Fruit fly (Drosophila melanogaster): ENCODE data around the gene rdgC.

The rdgC gene

dm6 chr3L:20309758-20310733 is 62.2 kb downstream of the rdgC start (continued):
- TF ChIP-seq Fer1 (GFP tag; optimal IDR thresholded peaks at IDR 0.05) = peak; percentile 20
- peak; percentile 36; the same call in 1 of the 2 replicates for TF ChIP-seq nerfin-2 (GFP tag; IDR thresholded peaks at IDR 0.05; ENCODE audit: partially characterized antibody)
- TF ChIP-seq row (GFP tag; IDR thresholded peaks at IDR 0.05) = peak; percentile 49; the same call in 2 of the 3 replicates
- peak; percentile 61 for TF ChIP-seq pho (GFP tag; optimal IDR thresholded peaks at IDR 0.05)
- peak; percentile 43; the same call in 1 of the 2 replicates for TF ChIP-seq Adf1 (GFP tag; IDR thresholded peaks at IDR 0.05)
- peak; percentile 91 for TF ChIP-seq CG13287 (GFP tag; IDR thresholded peaks at IDR 0.05; ENCODE audit: partially characterized antibody)
- TF ChIP-seq Max (GFP tag; optimal IDR thresholded peaks at IDR 0.05) = peak; percentile 19
- peak; percentile 65 for TF ChIP-seq fu2 (GFP tag; optimal IDR thresholded peaks at IDR 0.05)
- TF ChIP-seq knrl (GFP tag; IDR thresholded peaks at IDR 0.05; ENCODE audit: partially characterized antibody) = peak; percentile 87
- peak; percentile 15 for TF ChIP-seq Nf-YC (tag; optimal IDR thresholded peaks at IDR 0.05)
- peak; percentile 39 for TF ChIP-seq emc (GFP tag; optimal IDR thresholded peaks at IDR 0.05)
- peak; percentile 80 for TF ChIP-seq Lhr (GFP tag; optimal IDR thresholded peaks at IDR 0.05)
- peak; percentile 7 for TF ChIP-seq Fer3 (tag; optimal IDR thresholded peaks at IDR 0.05)
- TF ChIP-seq CG14050 (GFP tag; IDR thresholded peaks at IDR 0.05) = 0 out of 3 replicates have a peak, but pooled peaks have one; percentile 14
- no peak for TF ChIP-seq CG3281 (GFP tag; optimal IDR thresholded peaks at IDR 0.05)
- 0 out of 2 replicates have a peak, but pooled peaks have one; percentile 14 for TF ChIP-seq CG14014 (GFP tag; IDR thresholded peaks at IDR 0.05)
- peak; percentile 93 for TF ChIP-seq CG17186 (GFP tag; optimal IDR thresholded peaks at IDR 0.05)
- TF ChIP-seq lilli (GFP tag; optimal IDR thresholded peaks at IDR 0.05) = peak; percentile 65
- 0 out of 2 replicates have a peak, but pooled peaks have one; percentile 22 for TF ChIP-seq cas (GFP tag; IDR thresholded peaks at IDR 0.05)
- TF ChIP-seq Antp (GFP tag; optimal IDR thresholded peaks at IDR 0.05) = peak; percentile 71
- peak; percentile 3 to 67 for TF ChIP-seq Trl (optimal IDR thresholded peaks at IDR 0.05)
- peak; percentile 60 for TF ChIP-seq Trl (GFP tag; optimal IDR thresholded peaks at IDR 0.05)
- TF ChIP-seq ranshi (GFP tag; IDR thresholded peaks at IDR 0.05) = no peak
- no peak for TF ChIP-seq sc (optimal IDR thresholded peaks at IDR 0.05)
- no peak for TF ChIP-seq sc (GFP tag; optimal IDR thresholded peaks at IDR 0.05)
- TF ChIP-seq wdn (GFP tag; IDR thresholded peaks at IDR 0.05) = peak; percentile 43; the same call in 1 of the 2 replicates
- peak; percentile 54 for TF ChIP-seq CG15479 (GFP tag; optimal IDR thresholded peaks at IDR 0.05)
- peak; percentile 12; the same call in 1 of the 3 replicates for TF ChIP-seq CG11560 (tag; IDR thresholded peaks at IDR 0.05)
- peak; percentile 66 for TF ChIP-seq CG1792 (GFP tag; optimal IDR thresholded peaks at IDR 0.05)
- TF ChIP-seq CG12391 (tag; optimal IDR thresholded peaks at IDR 0.05) = peak; percentile 44
- TF ChIP-seq tap (tag; optimal IDR thresholded peaks at IDR 0.05) = no peak
- TF ChIP-seq sna (GFP tag; IDR thresholded peaks at IDR 0.05; ENCODE audit: partially characterized antibody) = peak; percentile 73
- no peak for TF ChIP-seq dimm (GFP tag; IDR thresholded peaks at IDR 0.05)
- peak; percentile 71 for TF ChIP-seq mam (GFP tag; optimal IDR thresholded peaks at IDR 0.05)
- TF ChIP-seq Xrp1 (GFP tag; IDR thresholded peaks at IDR 0.05) = peak; percentile 53; the same call in 1 of the 2 replicates
- no peak for TF ChIP-seq ci (GFP tag; IDR thresholded peaks at IDR 0.05)
- TF ChIP-seq CG18764 (GFP tag; optimal IDR thresholded peaks at IDR 0.05) = peak; percentile 20
- TF ChIP-seq gfzf (GFP tag; optimal IDR thresholded peaks at IDR 0.05) = peak; percentile 85
- TF ChIP-seq repo (GFP tag; optimal IDR thresholded peaks at IDR 0.05) = peak; percentile 46
- peak; percentile 59 for TF ChIP-seq Hmr (GFP tag; optimal IDR thresholded peaks at IDR 0.05)
- no peak for TF ChIP-seq Deaf1 (tag; optimal IDR thresholded peaks at IDR 0.05)
- TF ChIP-seq slp2 (GFP tag; optimal IDR thresholded peaks at IDR 0.05) = peak; percentile 34
- TF ChIP-seq tx (GFP tag; optimal IDR thresholded peaks at IDR 0.05) = peak; percentile 53
- peak in 1 of 2 experiments; percentile 42 for TF ChIP-seq Hr51 (GFP tag; optimal IDR thresholded peaks at IDR 0.05)
- TF ChIP-seq unpg (GFP tag; optimal IDR thresholded peaks at IDR 0.05) = no peak
- peak; percentile 91 for TF ChIP-seq Dp (GFP tag; optimal IDR thresholded peaks at IDR 0.05)
- peak; percentile 89 for TF ChIP-seq bbx (GFP tag; IDR thresholded peaks at IDR 0.05; ENCODE audit: partially characterized antibody)
- peak; percentile 26 for TF ChIP-seq Atf-2 (GFP tag; optimal IDR thresholded peaks at IDR 0.05)

All from whole organism, embryonic.